Fruit fly (Drosophila melanogaster) whole organism, embryonic: ENCODE results near the gene CG5021.
A peak's percentile ranks its signal among the peaks of the same experiment; 100 is the strongest.

Source experiments
- Atf6 ChIP-seq: fragments of 200-800 bp; sonication (Bioruptor generic); IDR thresholded peaks from 2 replicates; pipeline ENCODE4 v1.3.6; 2022; ENCODE audit warnings: missing biosample characterization, missing genetic modification characterization
- Blimp-1 ChIP-seq: fragments of 200-800 bp; sonication (Bioruptor generic); optimal IDR thresholded peaks from 3 replicates; lab custom pipeline; 2018; ENCODE audit warnings: missing biosample characterization, missing genetic modification characterization, mild to moderate bottlenecking, moderate library complexity, missing genetic modification reagents
- CG11093 ChIP-seq: fragments of 200-800 bp; sonication (Bioruptor generic); IDR thresholded peaks from 3 replicates; pipeline ENCODE4 v1.3.6; 2022; ENCODE audit warnings: missing biosample characterization, missing genetic modification characterization
- CG12071 ChIP-seq: fragments of 200-800 bp; sonication (Bioruptor generic); optimal IDR thresholded peaks from 3 replicates; lab custom pipeline; 2018; ENCODE audit warnings: missing biosample characterization, mild to moderate bottlenecking, missing genetic modification characterization
- CG14441 ChIP-seq: fragments of 200-800 bp; sonication (Bioruptor generic); IDR thresholded peaks from 2 replicates; pipeline ENCODE4 v1.3.6; 2022; ENCODE audit warnings: missing biosample characterization, missing genetic modification characterization
- CG14710 ChIP-seq: fragments of 200-800 bp; sonication (Bioruptor generic); optimal IDR thresholded peaks from 3 replicates; lab custom pipeline; 2019; ENCODE audit warnings: missing biosample characterization, mild to moderate bottlenecking, missing genetic modification characterization, moderate library complexity
- CG15269 ChIP-seq: fragments of 200-800 bp; sonication (Bioruptor generic); optimal IDR thresholded peaks from 2 replicates; lab custom pipeline; 2018; ENCODE audit warnings: missing biosample characterization, mild to moderate bottlenecking, missing genetic modification characterization, moderate library complexity
- CG15601 ChIP-seq: fragments of 200-800 bp; sonication (Bioruptor generic); optimal IDR thresholded peaks from 3 replicates; lab custom pipeline; 2019; ENCODE audit warnings: missing biosample characterization, mild to moderate bottlenecking, missing genetic modification characterization, moderate library complexity
- CG1603 ChIP-seq: fragments of 200-800 bp; sonication (Bioruptor generic); optimal IDR thresholded peaks from 2 replicates; lab custom pipeline; 2019; ENCODE audit warnings: missing biosample characterization, mild to moderate bottlenecking, missing genetic modification characterization, moderate library complexity
- CG17912 ChIP-seq: fragments of 200-800 bp; sonication (Bioruptor generic); optimal IDR thresholded peaks from 2 replicates; lab custom pipeline; 2018; ENCODE audit warnings: missing biosample characterization, mild to moderate bottlenecking, missing genetic modification characterization
- CG1832 ChIP-seq: fragments of 200-800 bp; sonication (Bioruptor generic); optimal IDR thresholded peaks from 2 replicates; lab custom pipeline; 2017; ENCODE audit warnings: missing biosample characterization, mild to moderate bottlenecking, missing genetic modification characterization, inconsistent platforms
- CG2116 ChIP-seq: fragments of 200-800 bp; sonication (Bioruptor generic); optimal IDR thresholded peaks from 3 replicates; lab custom pipeline; 2018; ENCODE audit warnings: missing biosample characterization, mild to moderate bottlenecking, missing genetic modification characterization
- CG2120 ChIP-seq: fragments of 200-800 bp; sonication (Bioruptor generic); optimal IDR thresholded peaks from 3 replicates; lab custom pipeline; 2016; ENCODE audit warnings: missing biosample characterization, missing genetic modification characterization
- CG34376 ChIP-seq: fragments of 200-800 bp; sonication (Bioruptor generic); optimal IDR thresholded peaks from 2 replicates; lab custom pipeline; 2018; ENCODE audit warnings: missing biosample characterization, mild to moderate bottlenecking, missing genetic modification characterization
- CG4360 ChIP-seq: fragments of 200-800 bp; sonication (Bioruptor generic); IDR thresholded peaks from 2 replicates; pipeline ENCODE4 v1.3.6; 2022; ENCODE audit warnings: missing biosample characterization, missing genetic modification characterization
- CG5245 ChIP-seq: fragments of 200-800 bp; sonication (Bioruptor generic); optimal IDR thresholded peaks from 3 replicates; lab custom pipeline; 2016; ENCODE audit warnings: missing biosample characterization, missing genetic modification characterization
- CG6683 ChIP-seq: fragments of 200-800 bp; sonication (Bioruptor generic); optimal IDR thresholded peaks from 2 replicates; lab custom pipeline; 2017; ENCODE audit warnings: missing biosample characterization, mild to moderate bottlenecking, missing genetic modification characterization, missing genetic modification reagents
- CG6854 ChIP-seq: fragments of 200-800 bp; sonication (Bioruptor generic); optimal IDR thresholded peaks from 3 replicates; lab custom pipeline; 2017; ENCODE audit warnings: missing biosample characterization, mild to moderate bottlenecking, missing genetic modification characterization
- CG9797 ChIP-seq: fragments of 200-800 bp; sonication (Bioruptor generic); optimal IDR thresholded peaks from 3 replicates; lab custom pipeline; 2018; ENCODE audit warnings: missing biosample characterization, mild to moderate bottlenecking, missing genetic modification characterization
- Dek ChIP-seq: fragments of 200-800 bp; sonication (Bioruptor generic); optimal IDR thresholded peaks from 3 replicates; lab custom pipeline; 2019; ENCODE audit warnings: missing biosample characterization, mild to moderate bottlenecking, missing genetic modification characterization, moderate library complexity
- Doc2 ChIP-seq: fragments of 200-800 bp; sonication (Bioruptor generic); IDR thresholded peaks from 2 replicates; pipeline ENCODE4 v1.3.6; 2022; ENCODE audit warnings: missing biosample characterization, missing genetic modification characterization
- Dp ChIP-seq: fragments of 200-800 bp; sonication (Bioruptor generic); optimal IDR thresholded peaks from 2 replicates; lab custom pipeline; 2018; ENCODE audit warnings: missing biosample characterization, mild to moderate bottlenecking, missing genetic modification characterization, moderate library complexity
- Dref ChIP-seq: fragments of 200-800 bp; sonication (Bioruptor generic); IDR thresholded peaks from 2 replicates; pipeline ENCODE4 v1.3.6; 2022; ENCODE audit warnings: missing biosample characterization, missing genetic modification characterization
- Hr39 ChIP-seq: fragments of >200 bp; optimal IDR thresholded peaks from 2 replicates; lab custom pipeline; 2017
- Hsf ChIP-seq: fragments of 200-800 bp; sonication (Bioruptor generic); optimal IDR thresholded peaks from 3 replicates; lab custom pipeline; 2016; ENCODE audit warnings: missing biosample characterization, missing genetic modification characterization
- Jarid2 ChIP-seq: fragments of 200-800 bp; sonication (Bioruptor generic); optimal IDR thresholded peaks from 3 replicates; lab custom pipeline; 2017; ENCODE audit warnings: mild to moderate bottlenecking, missing biosample characterization, missing genetic modification reagents, missing genetic modification characterization
- Med ChIP-seq: fragments of 200-800 bp; sonication (Bioruptor generic); peaks from one replicate; lab custom pipeline; 2016; ENCODE audit warnings: missing biosample characterization, missing genetic modification characterization, mild to moderate bottlenecking, inconsistent platforms, moderate library complexity
- NFAT ChIP-seq: fragments of 200-800 bp; sonication (Bioruptor generic); IDR thresholded peaks from 2 replicates; pipeline ENCODE4 v1.3.6; 2022; ENCODE audit warnings: missing biosample characterization, missing genetic modification characterization
- Usf ChIP-seq: fragments of 200-800 bp; sonication (Bioruptor generic); optimal IDR thresholded peaks from 2 replicates; lab custom pipeline; 2017; ENCODE audit warnings: missing genotype, missing biosample characterization, missing genetic modification characterization
- ase ChIP-seq: fragments of 200-800 bp; sonication (Bioruptor generic); IDR thresholded peaks from 3 replicates; pipeline ENCODE4 v1.3.6; 2022; ENCODE audit warnings: missing biosample characterization, missing genetic modification characterization
- cg ChIP-seq: fragments of 200-800 bp; sonication (Bioruptor generic); optimal IDR thresholded peaks from 3 replicates; lab custom pipeline; 2019; ENCODE audit warnings: missing biosample characterization, mild to moderate bottlenecking, missing genetic modification characterization, moderate library complexity
- croc ChIP-seq: fragments of 200-800 bp; sonication (Bioruptor generic); conservative IDR thresholded peaks from 3 replicates; pipeline ENCODE4 v1.3.6; 2022; ENCODE audit warnings: missing biosample characterization, missing genetic modification characterization
- dati ChIP-seq: fragments of 200-800 bp; sonication (Bioruptor generic); IDR thresholded peaks from 2 replicates; pipeline ENCODE4 v1.3.6; 2022; ENCODE audit warnings: missing biosample characterization, missing genetic modification characterization
- exex ChIP-seq: fragments of 200-800 bp; sonication (Bioruptor generic); optimal IDR thresholded peaks from 4 replicates; lab custom pipeline; 2018; ENCODE audit warnings: missing biosample characterization, mild to moderate bottlenecking, missing genetic modification characterization, moderate library complexity
- gcm2 ChIP-seq: fragments of 200-800 bp; sonication (Bioruptor generic); optimal IDR thresholded peaks from 2 replicates; lab custom pipeline; 2016; ENCODE audit warnings: missing biosample characterization, missing genetic modification characterization
- h ChIP-seq: fragments of >200 bp; optimal IDR thresholded peaks from 2 replicates; lab custom pipeline; 2017
- insv ChIP-seq, 2 experiments: fragments of 200-800 bp; sonication (Bioruptor generic); optimal IDR thresholded peaks; 3 replicates each; lab custom pipeline; 2016 to 2018; ENCODE audit warnings: missing biosample characterization in 2 of 2, missing genetic modification characterization in 2 of 2
- kni ChIP-seq: fragments of 200-800 bp; sonication (Bioruptor generic); optimal IDR thresholded peaks from 3 replicates; lab custom pipeline; 2017; ENCODE audit warnings: mild to moderate bottlenecking, missing biosample characterization, missing genetic modification reagents, missing genetic modification characterization
- mam ChIP-seq: fragments of 200-800 bp; sonication (Bioruptor generic); optimal IDR thresholded peaks from 3 replicates; lab custom pipeline; 2016; ENCODE audit warnings: missing biosample characterization, missing genetic modification characterization
- otp ChIP-seq: fragments of 200-800 bp; sonication (Bioruptor generic); IDR thresholded peaks from 3 replicates; pipeline ENCODE4, ENCODE4 v1.3.6; 2022; ENCODE audit warnings: missing biosample characterization, missing genetic modification characterization
- p53 ChIP-seq: fragments of 200-800 bp; sonication (Bioruptor generic); optimal IDR thresholded peaks from 2 replicates; lab custom pipeline; 2016; ENCODE audit warnings: missing biosample characterization, missing genetic modification characterization
- pros ChIP-seq: fragments of 200-800 bp; sonication (Bioruptor generic); optimal IDR thresholded peaks from 3 replicates; lab custom pipeline; 2019; ENCODE audit warnings: missing biosample characterization, mild to moderate bottlenecking, missing genetic modification characterization, moderate library complexity
- tap ChIP-seq: fragments of 200-800 bp; optimal IDR thresholded peaks from 3 replicates; lab custom pipeline; 2019; ENCODE audit warnings: missing biosample characterization, mild to moderate bottlenecking, missing genetic modification characterization, moderate library complexity
- twi ChIP-seq: fragments of 200-800 bp; optimal IDR thresholded peaks from 2 replicates; lab custom pipeline; 2019; ENCODE audit warnings: missing biosample characterization, mild to moderate bottlenecking, missing genetic modification characterization, moderate library complexity
- usp ChIP-seq: fragments of >200 bp; optimal IDR thresholded peaks from 2 replicates; lab custom pipeline; 2017; ENCODE audit warnings: missing biosample characterization, missing genetic modification characterization
- vvl ChIP-seq: fragments of 200-800 bp; sonication (Bioruptor generic); IDR thresholded peaks from 2 replicates; pipeline ENCODE4 v1.3.6; 2022; ENCODE audit warnings: missing biosample characterization, missing genetic modification characterization
- z ChIP-seq: fragments of 200-800 bp; sonication (Bioruptor generic); IDR thresholded peaks from 3 replicates; pipeline ENCODE4 v1.3.6; 2022; ENCODE audit warnings: missing biosample characterization, missing genetic modification characterization

The CG5021 gene

DNA sequence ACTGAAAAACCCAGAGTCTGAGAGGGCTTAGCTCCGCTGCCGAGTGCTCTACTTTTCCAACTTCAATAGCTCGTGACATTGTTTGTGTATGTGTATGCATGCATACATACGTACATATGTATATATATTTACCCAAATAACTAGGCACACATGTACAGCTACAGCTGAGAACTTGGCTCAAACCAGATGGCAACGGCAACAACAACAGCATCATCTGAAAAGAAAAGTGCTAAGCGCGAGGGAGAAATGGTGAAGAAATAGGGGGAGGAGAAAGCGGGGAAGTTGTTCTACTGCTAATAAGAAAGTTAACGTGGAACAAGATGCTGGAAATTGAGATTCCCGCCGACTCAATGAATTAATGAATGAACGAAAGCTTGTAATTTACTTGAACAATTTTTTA, 41.6 kb upstream of the CG5021 start:
- TF ChIP-seq CG15601 (tag; lab: Kevin White, UChicago) (no peak), NFAT (no peak), otp (GFP tag; lab: Robert Waterston, UW) (0 out of 3 replicates have a peak, but pooled peaks have one; percentile 40), z (GFP tag; lab: Robert Waterston, UW) (0 out of 3 replicates have a peak, but pooled peaks have one; percentile 18), CG5245 (GFP tag; lab: Kevin White, UChicago) (no peak), CG11093 (GFP tag; lab: Robert Waterston, UW) (no peak), CG12071 (GFP tag; lab: Kevin White, UChicago) (no peak), Usf (GFP tag; lab: Kevin White, UChicago) (no peak), CG6854 (no peak), Atf6 (GFP tag; lab: Robert Waterston, UW) (no peak), usp (GFP tag; lab: Kevin White, UChicago) (no peak), vvl (GFP tag; lab: Robert Waterston, UW) (no peak), Dp (GFP tag; lab: Kevin White, UChicago) (no peak), CG6683 (GFP tag; lab: Kevin White, UChicago) (no peak), Med (GFP tag; lab: Kevin White, UChicago) (peak; percentile 23), mam (GFP tag; lab: Kevin White, UChicago) (no peak), CG4360 (GFP tag; lab: Robert Waterston, UW) (peak; percentile 15; the same call in 1 of the 2 replicates), Jarid2 (GFP tag; lab: Kevin White, UChicago) (no peak), CG14710 (tag; lab: Kevin White, UChicago) (peak; percentile 9), CG17912 (GFP tag; lab: Kevin White, UChicago) (no peak), Hr39 (lab: Kevin White, UChicago) (no peak), CG1832 (no peak), CG15269 (tag; lab: Kevin White, UChicago) (no peak), insv (GFP tag; optimal IDR thresholded peaks at IDR 0.05; lab: Kevin White, UChicago) (no peak), CG9797 (no peak), croc (no peak), pros (GFP tag; lab: Kevin White, UChicago) (peak; percentile 9), CG2120 (no peak), gcm2 (no peak), CG14441 (no peak), twi (tag; lab: Kevin White, UChicago) (no peak), h (lab: Kevin White, UChicago) (no peak), CG2116 (GFP tag; lab: Kevin White, UChicago) (no peak), Doc2 (GFP tag; lab: Robert Waterston, UW) (no peak), Blimp-1 (GFP tag; lab: Kevin White, UChicago) (peak; percentile 90), ase (GFP tag; lab: Robert Waterston, UW) (no peak), tap (tag; lab: Kevin White, UChicago) (peak; percentile 4), cg (peak; percentile 46), p53 (GFP tag; lab: Kevin White, UChicago) (no peak), exex (tag; lab: Kevin White, UChicago) (no peak), Dref (GFP tag; lab: Robert Waterston, UW) (no peak), Hsf (GFP tag; lab: Kevin White, UChicago) (no peak), kni (GFP tag; lab: Kevin White, UChicago) (peak; percentile 30), CG1603 (no peak), dati (GFP tag; lab: Robert Waterston, UW) (no peak), Dek (tag; lab: Kevin White, UChicago) (no peak), CG34376 (GFP tag; lab: Kevin White, UChicago) (no peak)
